Worm (Caenorhabditis elegans) whole organism, L4/young adult: ENCODE measurements around the gene T28C6.10.

Source experiments
- dao-5 ChIP-seq: sonication (generic microtip); optimal IDR thresholded peaks from 2 replicates; lab custom pipeline; 2016; ENCODE audit warnings: missing genotype, missing genetic modification characterization, moderate library complexity, missing compliant biosample characterization
- him-1 ChIP-seq: sonication (generic microtip); optimal IDR thresholded peaks from 2 replicates; lab custom pipeline; 2016; ENCODE audit warnings: missing genotype, missing genetic modification reagents, missing genetic modification characterization, missing compliant biosample characterization

DNA sequence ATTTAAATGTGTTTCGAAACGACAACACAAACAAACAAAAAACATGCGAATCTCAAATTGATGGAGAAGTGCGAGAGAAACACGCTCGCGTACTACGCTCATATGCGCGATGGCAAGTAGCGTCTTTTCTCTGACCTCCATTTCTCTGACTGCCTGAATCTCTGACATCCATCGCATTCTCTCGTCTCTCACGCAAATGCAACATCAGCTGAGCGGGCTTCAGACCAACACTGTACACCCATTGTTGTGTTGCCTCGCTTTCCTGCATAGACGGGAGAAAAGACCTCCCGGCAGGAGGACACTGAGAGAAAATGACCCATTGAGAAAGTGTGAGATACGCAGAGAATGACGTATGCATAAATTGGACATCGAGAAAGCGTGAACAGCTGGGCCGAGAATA, 35.6 kb upstream of the T28C6.10 start:
- no peak for TF ChIP-seq dao-5
- no peak for TF ChIP-seq him-1
